Fruit fly (Drosophila melanogaster) whole organism, embryonic: ENCODE results near the gene CG14332.

Experiments
- ATbp ChIP-seq: fragments of 200-800 bp; sonication (Bioruptor generic); optimal IDR thresholded peaks from 2 replicates; lab custom pipeline; 2017; ENCODE audit warnings: missing biosample characterization, mild to moderate bottlenecking, missing genetic modification characterization, missing genetic modification reagents
- Asciz ChIP-seq: fragments of 200-800 bp; sonication (Bioruptor generic); optimal IDR thresholded peaks from 2 replicates; lab custom pipeline; 2017; ENCODE audit warnings: missing biosample characterization, mild to moderate bottlenecking, missing genetic modification characterization, missing genetic modification reagents
- C15 ChIP-seq: fragments of 200-800 bp; sonication (Bioruptor generic); IDR thresholded peaks from 3 replicates; pipeline ENCODE4 v1.3.6; 2022; ENCODE audit warnings: missing biosample characterization, missing genetic modification characterization
- CG11247 ChIP-seq: fragments of 200-800 bp; sonication (Bioruptor generic); IDR thresholded peaks from 2 replicates; pipeline ENCODE4 v1.3.6; 2022; ENCODE audit warnings: missing biosample characterization, missing genetic modification characterization
- CG12942 ChIP-seq: fragments of 200-800 bp; sonication (Bioruptor generic); optimal IDR thresholded peaks from 3 replicates; lab custom pipeline; 2016; ENCODE audit warnings: missing biosample characterization, missing genetic modification characterization
- CG14441 ChIP-seq: fragments of 200-800 bp; sonication (Bioruptor generic); IDR thresholded peaks from 2 replicates; pipeline ENCODE4 v1.3.6; 2022; ENCODE audit warnings: missing biosample characterization, missing genetic modification characterization
- CG17186 ChIP-seq: fragments of 200-800 bp; sonication (Bioruptor generic); optimal IDR thresholded peaks from 3 replicates; lab custom pipeline; 2017; ENCODE audit warnings: missing biosample characterization, missing genetic modification reagents, missing genetic modification characterization
- CG17385 ChIP-seq: fragments of 200-800 bp; sonication (Bioruptor generic); optimal IDR thresholded peaks from 3 replicates; lab custom pipeline; 2018; ENCODE audit warnings: missing biosample characterization, mild to moderate bottlenecking, missing genetic modification characterization
- CG3407 ChIP-seq: fragments of 200-800 bp; sonication (Bioruptor generic); optimal IDR thresholded peaks from 2 replicates; lab custom pipeline; 2018; ENCODE audit warnings: missing biosample characterization, mild to moderate bottlenecking, missing genetic modification characterization
- CG6683 ChIP-seq: fragments of 200-800 bp; sonication (Bioruptor generic); optimal IDR thresholded peaks from 2 replicates; lab custom pipeline; 2017; ENCODE audit warnings: missing biosample characterization, mild to moderate bottlenecking, missing genetic modification characterization, missing genetic modification reagents
- CG7745 ChIP-seq: fragments of 200-800 bp; sonication (Bioruptor generic); optimal IDR thresholded peaks from 2 replicates; lab custom pipeline; 2018; ENCODE audit warnings: missing biosample characterization, mild to moderate bottlenecking, missing genetic modification characterization, moderate library complexity
- CG7928 ChIP-seq: fragments of 200-800 bp; sonication (Bioruptor generic); optimal IDR thresholded peaks from 2 replicates; lab custom pipeline; 2017; ENCODE audit warnings: missing biosample characterization, mild to moderate bottlenecking, missing genetic modification characterization
- CG8478 ChIP-seq: fragments of >200 bp; optimal IDR thresholded peaks from 2 replicates; lab custom pipeline; 2018
- D19A ChIP-seq: fragments of 200-800 bp; optimal IDR thresholded peaks from 3 replicates; lab custom pipeline; 2019; ENCODE audit warnings: missing biosample characterization, mild to moderate bottlenecking, missing genetic modification characterization, moderate library complexity
- Doc3 ChIP-seq: fragments of 200-800 bp; sonication (Bioruptor generic); IDR thresholded peaks from 3 replicates; pipeline ENCODE4 v1.3.6; 2022; ENCODE audit warnings: missing biosample characterization, missing genetic modification characterization; ENCODE audit not compliant: partially characterized antibody
- H15 ChIP-seq: fragments of 200-800 bp; sonication (Bioruptor generic); IDR thresholded peaks from 3 replicates; pipeline ENCODE4 v1.3.6; 2022; ENCODE audit warnings: missing biosample characterization, missing genetic modification characterization
- HLH3B ChIP-seq: fragments of 200-800 bp; sonication (Bioruptor generic); IDR thresholded peaks from 2 replicates; pipeline ENCODE4 v1.3.6; 2022; ENCODE audit warnings: missing biosample characterization, missing genetic modification characterization
- HLHmδ ChIP-seq: fragments of 200-800 bp; sonication (Bioruptor generic); optimal IDR thresholded peaks from 2 replicates; lab custom pipeline; 2018; ENCODE audit warnings: missing biosample characterization, mild to moderate bottlenecking, missing genetic modification characterization, moderate library complexity
- Hmr ChIP-seq: fragments of 200-800 bp; sonication (Bioruptor generic); optimal IDR thresholded peaks from 3 replicates; lab custom pipeline; 2017; ENCODE audit warnings: mild to moderate bottlenecking, missing biosample characterization, missing genetic modification reagents, missing genetic modification characterization
- Hr3 ChIP-seq: fragments of 200-800 bp; sonication (Bioruptor generic); optimal IDR thresholded peaks from 3 replicates; lab custom pipeline; 2016; ENCODE audit warnings: missing biosample characterization, missing genetic modification characterization
- Jarid2 ChIP-seq: fragments of 200-800 bp; sonication (Bioruptor generic); optimal IDR thresholded peaks from 3 replicates; lab custom pipeline; 2017; ENCODE audit warnings: mild to moderate bottlenecking, missing biosample characterization, missing genetic modification reagents, missing genetic modification characterization
- PHDP ChIP-seq: fragments of 200-800 bp; sonication (Bioruptor generic); optimal IDR thresholded peaks from 3 replicates; lab custom pipeline; 2018; ENCODE audit warnings: missing biosample characterization, mild to moderate bottlenecking, missing genetic modification characterization, moderate library complexity
- Ptx1 ChIP-seq: fragments of 200-800 bp; sonication (Bioruptor generic); IDR thresholded peaks from 2 replicates; pipeline ENCODE4 v1.3.6; 2022; ENCODE audit warnings: missing biosample characterization, missing genetic modification characterization
- TFAM ChIP-seq: fragments of 200-800 bp; sonication (Bioruptor generic); optimal IDR thresholded peaks from 2 replicates; lab custom pipeline; 2017; ENCODE audit warnings: missing biosample characterization, missing genetic modification characterization, inconsistent platforms
- Trl ChIP-seq, 3 experiments: fragments of >200 bp in 2 of 3; fragments of 200-800 bp in 1 of 3; sonication (Bioruptor generic) in 1 of 3; optimal IDR thresholded peaks; 2 replicates in 1 of 3; 3 replicates in 2 of 3; lab custom pipeline; 2016 to 2017; ENCODE audit warnings: missing biosample characterization in 1 of 3, missing genetic modification characterization in 1 of 3
- az2 ChIP-seq: fragments of 200-800 bp; sonication (Bioruptor generic); optimal IDR thresholded peaks from 3 replicates; lab custom pipeline; 2016; ENCODE audit warnings: missing biosample characterization, missing genetic modification characterization
- bowl ChIP-seq: fragments of 200-800 bp; sonication (Bioruptor generic); IDR thresholded peaks from 2 replicates; pipeline ENCODE4 v1.3.6; 2022; ENCODE audit warnings: missing biosample characterization, missing genetic modification characterization
- btn ChIP-seq: fragments of 200-800 bp; sonication (Bioruptor generic); optimal IDR thresholded peaks from 2 replicates; lab custom pipeline; 2016; ENCODE audit warnings: missing biosample characterization, missing genetic modification characterization
- cato ChIP-seq: fragments of 200-800 bp; sonication (Bioruptor generic); optimal IDR thresholded peaks from 2 replicates; lab custom pipeline; 2016; ENCODE audit warnings: missing biosample characterization, missing genetic modification characterization, borderline replicate concordance
- croc ChIP-seq: fragments of 200-800 bp; sonication (Bioruptor generic); conservative IDR thresholded peaks from 3 replicates; pipeline ENCODE4 v1.3.6; 2022; ENCODE audit warnings: missing biosample characterization, missing genetic modification characterization
- crol ChIP-seq: fragments of 200-800 bp; sonication (Bioruptor generic); IDR thresholded peaks from 2 replicates; pipeline ENCODE4 v1.3.6; 2022; ENCODE audit warnings: missing biosample characterization, missing genetic modification characterization
- dimm ChIP-seq: fragments of 200-800 bp; sonication (Bioruptor generic); IDR thresholded peaks from 2 replicates; pipeline ENCODE4 v1.3.6; 2022; ENCODE audit warnings: missing biosample characterization, missing genetic modification characterization
- ems ChIP-seq: fragments of 200-800 bp; sonication (Bioruptor generic); optimal IDR thresholded peaks from 3 replicates; lab custom pipeline; 2016; ENCODE audit warnings: missing biosample characterization, missing genetic modification characterization
- ewg ChIP-seq: fragments of 200-800 bp; sonication (Bioruptor generic); optimal IDR thresholded peaks from 3 replicates; lab custom pipeline; 2017; ENCODE audit warnings: mild to moderate bottlenecking, missing biosample characterization, missing genetic modification reagents, missing genetic modification characterization
- fu2 ChIP-seq: fragments of 200-800 bp; sonication (Bioruptor generic); optimal IDR thresholded peaks from 2 replicates; lab custom pipeline; 2016; ENCODE audit warnings: missing biosample characterization, missing genetic modification characterization
- gce ChIP-seq: fragments of 200-800 bp; sonication (Bioruptor generic); IDR thresholded peaks from 3 replicates; pipeline ENCODE4 v1.3.6; 2022; ENCODE audit warnings: missing biosample characterization, missing genetic modification characterization
- gem ChIP-seq: fragments of 200-800 bp; sonication (Bioruptor generic); optimal IDR thresholded peaks from 2 replicates; lab custom pipeline; 2019; ENCODE audit warnings: missing biosample characterization, mild to moderate bottlenecking, missing genetic modification characterization, moderate library complexity
- ham ChIP-seq: fragments of 200-800 bp; sonication (Bioruptor generic); IDR thresholded peaks from 2 replicates; pipeline ENCODE4 v1.3.6; 2022; ENCODE audit warnings: missing biosample characterization, missing genetic modification characterization
- inv ChIP-seq: fragments of 200-800 bp; sonication (Bioruptor generic); IDR thresholded peaks from 2 replicates; pipeline ENCODE4 v1.3.6; 2022; ENCODE audit warnings: missing biosample characterization, missing genetic modification characterization; ENCODE audit not compliant: partially characterized antibody
- lilli ChIP-seq: fragments of 200-800 bp; sonication (Bioruptor generic); optimal IDR thresholded peaks from 3 replicates; lab custom pipeline; 2016; ENCODE audit warnings: missing biosample characterization, missing genetic modification characterization
- maf-S ChIP-seq: fragments of 200-800 bp; sonication (Bioruptor generic); optimal IDR thresholded peaks from 2 replicates; lab custom pipeline; 2016; ENCODE audit warnings: missing biosample characterization, missing genetic modification characterization
- nau ChIP-seq: fragments of 200-800 bp; sonication (Bioruptor generic); optimal IDR thresholded peaks from 3 replicates; lab custom pipeline; 2017; ENCODE audit warnings: missing biosample characterization, mild to moderate bottlenecking, missing genetic modification characterization, missing genetic modification reagents
- nom ChIP-seq: fragments of 200-800 bp; sonication (Bioruptor generic); optimal IDR thresholded peaks from 2 replicates; lab custom pipeline; 2017; ENCODE audit warnings: missing biosample characterization, missing genetic modification characterization, mild to moderate bottlenecking, moderate library complexity, missing genetic modification reagents
- oc ChIP-seq: fragments of 200-800 bp; sonication (Bioruptor generic); optimal IDR thresholded peaks from 2 replicates; lab custom pipeline; 2018; ENCODE audit warnings: missing biosample characterization, mild to moderate bottlenecking, missing genetic modification characterization, moderate library complexity
- sens ChIP-seq: fragments of 200-800 bp; sonication (Bioruptor generic); peaks from one replicate; lab custom pipeline; 2016; ENCODE audit warnings: missing biosample characterization, missing genetic modification characterization
- sens-2 ChIP-seq: fragments of 200-800 bp; sonication (Bioruptor generic); IDR thresholded peaks from 2 replicates; pipeline ENCODE4 v1.3.6; 2022; ENCODE audit warnings: missing biosample characterization, missing genetic modification characterization
- shn ChIP-seq: fragments of 200-800 bp; sonication (Bioruptor generic); optimal IDR thresholded peaks from 3 replicates; lab custom pipeline; 2016; ENCODE audit warnings: missing biosample characterization, missing genetic modification characterization
- sisA ChIP-seq: fragments of 200-800 bp; sonication (Bioruptor generic); IDR thresholded peaks from 2 replicates; pipeline ENCODE4 v1.3.6; 2022; ENCODE audit warnings: missing biosample characterization, missing genetic modification characterization
- tap ChIP-seq: fragments of 200-800 bp; optimal IDR thresholded peaks from 3 replicates; lab custom pipeline; 2019; ENCODE audit warnings: missing biosample characterization, mild to moderate bottlenecking, missing genetic modification characterization, moderate library complexity
- yki ChIP-seq: fragments of >200 bp; optimal IDR thresholded peaks from 3 replicates; lab custom pipeline; 2018

The CG14332 gene

DNA sequence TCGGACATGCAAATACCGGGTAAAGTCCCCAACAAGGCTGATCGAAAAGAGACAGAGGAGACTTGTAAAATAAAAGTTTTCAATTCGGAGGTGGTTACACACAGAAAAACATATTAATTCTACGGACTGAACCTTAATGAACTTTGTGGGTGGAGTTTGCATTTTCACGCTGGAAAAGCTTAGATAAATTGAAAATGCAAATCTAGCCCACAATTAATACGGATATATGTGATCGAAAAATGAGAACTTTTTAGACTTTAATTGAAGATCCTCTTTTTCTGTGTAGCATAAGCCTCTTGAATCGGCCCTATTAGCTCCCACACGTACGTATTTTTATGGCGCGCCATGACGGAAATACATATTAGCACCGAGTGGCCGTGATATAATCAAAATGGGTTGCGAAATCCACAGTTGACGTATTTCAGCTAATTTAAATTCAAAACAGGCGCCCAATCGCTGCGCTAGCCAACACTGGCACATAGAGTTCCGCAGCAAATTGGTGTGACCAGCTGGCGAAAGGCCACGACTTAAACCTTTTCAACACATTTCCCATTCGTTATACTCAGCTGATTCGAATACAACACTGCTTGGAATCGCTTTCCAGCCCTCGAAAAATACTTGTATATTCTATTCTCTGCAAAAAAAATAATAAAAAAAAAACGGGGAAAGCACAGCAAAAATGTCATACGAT is 36.5 kb downstream of the CG14332 start (continued):
- no peak for TF ChIP-seq C15 (GFP tag; lab: Robert Waterston, UW)
- no peak for TF ChIP-seq CG8478 (lab: Kevin White, UChicago)
- peak; percentile 63 for TF ChIP-seq CG14441 (GFP tag; lab: Robert Waterston, UW)
- TF ChIP-seq shn (GFP tag; lab: Kevin White, UChicago): peak; percentile 22
- TF ChIP-seq Ptx1: peak; percentile 58; the same call in 1 of the 2 replicates
- no peak for TF ChIP-seq yki
- TF ChIP-seq ham (GFP tag; lab: Robert Waterston, UW): peak; percentile 51
- peak; percentile 34 for TF ChIP-seq PHDP (tag; lab: Kevin White, UChicago)
- peak; percentile 20 for TF ChIP-seq az2 (GFP tag; lab: Kevin White, UChicago)
- TF ChIP-seq Jarid2 (GFP tag; lab: Kevin White, UChicago): peak; percentile 28
- no peak for TF ChIP-seq dimm
- TF ChIP-seq TFAM (GFP tag; lab: Kevin White, UChicago): no peak
- TF ChIP-seq crol: no peak
- peak; percentile 47 for TF ChIP-seq nom (GFP tag; lab: Kevin White, UChicago)
- peak; percentile 64 for TF ChIP-seq CG11247 (GFP tag; lab: Robert Waterston, UW)
- TF ChIP-seq Hmr (GFP tag; lab: Kevin White, UChicago): peak; percentile 83
- peak; percentile 43; the same call in 1 of the 3 replicates for TF ChIP-seq H15 (GFP tag; lab: Robert Waterston, UW)
- peak; percentile 38 for TF ChIP-seq maf-S (GFP tag; lab: Kevin White, UChicago)
- peak; percentile 69 for TF ChIP-seq lilli
- TF ChIP-seq gem: peak; percentile 68
- peak; percentile 2 for TF ChIP-seq Hr3 (GFP tag; lab: Kevin White, UChicago)
- no peak for TF ChIP-seq sens-2 (GFP tag; lab: Robert Waterston, UW)
- no peak for TF ChIP-seq btn
- TF ChIP-seq tap (tag; lab: Kevin White, UChicago): no peak
- peak; percentile 38 for TF ChIP-seq CG12942
- TF ChIP-seq sens (GFP tag; lab: Kevin White, UChicago): peak; percentile 90
- no peak; the same call in 1 of the 2 replicates for TF ChIP-seq sisA (GFP tag; lab: Robert Waterston, UW)
- peak; percentile 46; the same call in 1 of the 3 replicates for TF ChIP-seq gce (GFP tag; lab: Robert Waterston, UW)
- peak; percentile 41 for TF ChIP-seq ems (GFP tag; lab: Kevin White, UChicago)
- TF ChIP-seq ATbp (GFP tag; lab: Kevin White, UChicago): no peak
- peak; percentile 17 for TF ChIP-seq nau (GFP tag; lab: Kevin White, UChicago)
- no peak for TF ChIP-seq croc (GFP tag; lab: Robert Waterston, UW)
- TF ChIP-seq cato: peak; percentile 13
- TF ChIP-seq D19A (tag; lab: Kevin White, UChicago): peak; percentile 12
- no peak for TF ChIP-seq bowl (GFP tag; lab: Robert Waterston, UW)
- TF ChIP-seq CG17385 (GFP tag; lab: Kevin White, UChicago): peak; percentile 3
- TF ChIP-seq Trl (optimal IDR thresholded peaks at IDR 0.05; lab: Kevin White, UChicago): no peak
- TF ChIP-seq Trl (GFP tag; optimal IDR thresholded peaks at IDR 0.05; lab: Kevin White, UChicago): peak; percentile 81
- TF ChIP-seq fu2 (GFP tag; lab: Kevin White, UChicago): peak; percentile 61
- no peak for TF ChIP-seq inv (GFP tag; lab: Robert Waterston, UW)
- TF ChIP-seq Doc3 (GFP tag; lab: Robert Waterston, UW): no peak
- TF ChIP-seq HLH3B: peak; percentile 37; the same call in 1 of the 2 replicates
- TF ChIP-seq CG17186 (GFP tag; lab: Kevin White, UChicago): peak; percentile 71
- TF ChIP-seq CG3407 (GFP tag; lab: Kevin White, UChicago): no peak
- peak; percentile 96 for TF ChIP-seq CG7928
- no peak for TF ChIP-seq oc (tag; lab: Kevin White, UChicago)
- peak; percentile 44 for TF ChIP-seq ewg (GFP tag; lab: Kevin White, UChicago)
- no peak for TF ChIP-seq CG6683 (GFP tag; lab: Kevin White, UChicago)
- TF ChIP-seq CG7745: no peak
- peak; percentile 3 for TF ChIP-seq Asciz (GFP tag; lab: Kevin White, UChicago)
- TF ChIP-seq HLHmδ (GFP tag; lab: Kevin White, UChicago): peak; percentile 31
